Worm (Caenorhabditis elegans): ENCODE data around the gene F20C5.5.

DNA sequence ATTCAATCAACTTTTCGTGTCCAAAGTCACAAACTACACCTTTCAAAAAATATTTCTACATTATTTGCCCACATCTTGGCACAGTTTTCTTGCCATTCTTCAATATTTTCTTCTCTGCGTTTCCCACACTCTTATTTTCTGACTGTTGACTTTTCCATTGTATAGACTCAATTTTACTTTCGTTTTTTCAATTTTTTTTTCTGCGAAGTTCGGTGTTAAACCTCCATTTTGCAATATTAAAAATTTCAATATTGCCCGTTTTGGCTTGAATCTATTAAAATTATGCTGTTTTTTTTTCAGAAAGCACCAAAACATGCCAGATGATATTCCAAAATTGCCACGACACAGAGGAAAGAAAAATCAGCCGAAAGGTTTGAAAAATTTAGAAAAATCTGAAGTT, 4.9 kb downstream of the F20C5.5 start, which contains the start of gene cdc-50.B:
- TF ChIP-seq egl-27 (tag; optimal IDR thresholded peaks at IDR 0.05) (no peak), zag-1 (tag; optimal IDR thresholded peaks at IDR 0.05) (no peak), nhr-21 (tag; optimal IDR thresholded peaks at IDR 0.05) (no peak), nhr-11 (tag; optimal IDR thresholded peaks at IDR 0.05) (no peak), aly-2 (tag; optimal IDR thresholded peaks at IDR 0.05) (no peak), nhr-10 (tag; optimal IDR thresholded peaks at IDR 0.05) (no peak), snpc-4 (tag; optimal IDR thresholded peaks at IDR 0.05) (no peak), unc-62 (GFP tag; optimal IDR thresholded peaks at IDR 0.05) (no peak), blmp-1 (tag; optimal IDR thresholded peaks at IDR 0.05; ENCODE audit: insufficient read depth) (no peak), ztf-11 (tag; optimal IDR thresholded peaks at IDR 0.05) (no peak), nhr-23 (tag; optimal IDR thresholded peaks at IDR 0.05) (no peak), lin-39 (tag; optimal IDR thresholded peaks at IDR 0.05) (no peak), skn-1 (tag; optimal IDR thresholded peaks at IDR 0.05) (no peak)
